Worm (Caenorhabditis elegans): ENCODE results near the gene cyn-13.
A peak's percentile ranks its signal among the peaks of the same experiment; 100 is the strongest.

The cyn-13 gene

ce11 chrIV:17103615-17104014, 12.8 kb downstream of the cyn-13 start, which contains the start of gene Y116A8C.30:
Y116A8C.30 (minus strand) TSS chrIV:17103715.
- TF ChIP-seq sox-4 (tag; optimal IDR thresholded peaks at IDR 0.05): no peak
- no peak for TF ChIP-seq dve-1 (tag; optimal IDR thresholded peaks at IDR 0.05)
- TF ChIP-seq pqm-1 (tag; optimal IDR thresholded peaks at IDR 0.05): no peak

ce11 chrIV:17103116-17103515, 13.3 kb downstream of the cyn-13 start:
- TF ChIP-seq hlh-15 (tag; optimal IDR thresholded peaks at IDR 0.05) (no peak), npax-4 (tag; optimal IDR thresholded peaks at IDR 0.05) (no peak), nfya-1 (tag; optimal IDR thresholded peaks at IDR 0.05) (no peak), hlh-13 (GFP tag; optimal IDR thresholded peaks at IDR 0.05) (no peak), ceh-19 (GFP tag; optimal IDR thresholded peaks at IDR 0.05) (no peak), ceh-31 (tag; optimal IDR thresholded peaks at IDR 0.05) (no peak), pros-1 (tag; optimal IDR thresholded peaks at IDR 0.05) (no peak), ceh-48 (tag; optimal IDR thresholded peaks at IDR 0.05) (no peak), fkh-10 (GFP tag; optimal IDR thresholded peaks at IDR 0.05) (no peak), C38D4.7 (GFP tag; optimal IDR thresholded peaks at IDR 0.05) (no peak), rnt-1 (tag; optimal IDR thresholded peaks at IDR 0.05) (no peak), pag-3 (tag; optimal IDR thresholded peaks at IDR 0.05; ENCODE audit: borderline replicate concordance) (no peak), hlh-6 (tag; optimal IDR thresholded peaks at IDR 0.05) (no peak), hlh-30 (tag; optimal IDR thresholded peaks at IDR 0.05; ENCODE audit: insufficient read depth) (no peak)

ce11 chrIV:17100628-17101338, 15.7 kb downstream of the cyn-13 start:
- TF ChIP-seq ttx-3 (tag; optimal IDR thresholded peaks at IDR 0.05) (no peak), nfya-1 (tag; optimal IDR thresholded peaks at IDR 0.05) (peak; percentile 92)

ce11 chrIV:17100148-17100547, 16.3 kb downstream of the cyn-13 start, which contains the start of gene bca-2:
bca-2 (minus strand) TSS chrIV:17100248.
- no peak for TF ChIP-seq hlh-8 (tag; optimal IDR thresholded peaks at IDR 0.05)
- no peak for TF ChIP-seq gmeb-2 (tag; optimal IDR thresholded peaks at IDR 0.05)
- TF ChIP-seq ceh-31 (tag; optimal IDR thresholded peaks at IDR 0.05): no peak
- no peak for TF ChIP-seq lim-6 (tag; optimal IDR thresholded peaks at IDR 0.05)
- no peak for TF ChIP-seq ceh-48 (tag; optimal IDR thresholded peaks at IDR 0.05)

- TF ChIP-seq ets-4 (tag; optimal IDR thresholded peaks at IDR 0.05): peak; percentile 10
- TF ChIP-seq tbx-2 (tag; optimal IDR thresholded peaks at IDR 0.05): peak; percentile 88
- TF ChIP-seq ceh-48 (tag; optimal IDR thresholded peaks at IDR 0.05): no peak
- no peak for TF ChIP-seq mec-3 (tag; optimal IDR thresholded peaks at IDR 0.05; ENCODE audit: borderline replicate concordance)
- no peak for TF ChIP-seq pha-2 (tag; optimal IDR thresholded peaks at IDR 0.05)
- TF ChIP-seq nhr-11 (tag; optimal IDR thresholded peaks at IDR 0.05): no peak
- no peak for TF ChIP-seq K02D7.2 (tag; optimal IDR thresholded peaks at IDR 0.05)
- TF ChIP-seq pag-3 (tag; optimal IDR thresholded peaks at IDR 0.05; ENCODE audit: borderline replicate concordance): no peak
- peak; percentile 19 for TF ChIP-seq ceh-14 (tag; optimal IDR thresholded peaks at IDR 0.05)
- TF ChIP-seq unc-3 (GFP tag; conservative IDR thresholded peaks at IDR 0.05): no peak
- no peak for TF ChIP-seq unc-3 (tag; optimal IDR thresholded peaks at IDR 0.05)
- peak; percentile 52 for TF ChIP-seq tbx-7 (tag; optimal IDR thresholded peaks at IDR 0.05)
- TF ChIP-seq lim-6 (tag; optimal IDR thresholded peaks at IDR 0.05): peak; percentile 7
- TF ChIP-seq C38D4.7 (GFP tag; optimal IDR thresholded peaks at IDR 0.05): no peak
- no peak for TF ChIP-seq pax-1 (tag; optimal IDR thresholded peaks at IDR 0.05)
- TF ChIP-seq ceh-45 (GFP tag; IDR thresholded peaks at IDR 0.05): no peak
- TF ChIP-seq rnt-1 (tag; optimal IDR thresholded peaks at IDR 0.05): peak; percentile 26
- TF ChIP-seq hlh-6 (tag; optimal IDR thresholded peaks at IDR 0.05): peak; percentile 43
- peak; percentile 72 for TF ChIP-seq ceh-2 (tag; optimal IDR thresholded peaks at IDR 0.05)
- no peak for TF ChIP-seq ceh-18 (tag; optimal IDR thresholded peaks at IDR 0.05)
- no peak for TF ChIP-seq Y22D7AL.16 (tag; optimal IDR thresholded peaks at IDR 0.05)
- TF ChIP-seq fax-1 (tag; optimal IDR thresholded peaks at IDR 0.05): peak; percentile 61
- TF ChIP-seq ref-2 (tag; optimal IDR thresholded peaks at IDR 0.05): peak; percentile 84
- no peak for TF ChIP-seq ceh-22 (tag; optimal IDR thresholded peaks at IDR 0.05)
- TF ChIP-seq eyg-1 (tag; optimal IDR thresholded peaks at IDR 0.05): no peak
- TF ChIP-seq ztf-16 (tag; optimal IDR thresholded peaks at IDR 0.05): no peak
- no peak for TF ChIP-seq T23F11.4 (GFP tag; optimal IDR thresholded peaks at IDR 0.05)
- TF ChIP-seq hlh-13 (GFP tag; optimal IDR thresholded peaks at IDR 0.05): no peak
- TF ChIP-seq ceh-31 (tag; optimal IDR thresholded peaks at IDR 0.05): peak; percentile 75
- TF ChIP-seq ceh-9 (tag; optimal IDR thresholded peaks at IDR 0.05): no peak
- peak; percentile 9 for TF ChIP-seq fkh-6 (tag; optimal IDR thresholded peaks at IDR 0.05)
Measured at ce11 chrIV:17099113-17099512, 17.3 kb downstream of the cyn-13 start.
